Fruit fly (Drosophila melanogaster) whole organism, embryonic: ENCODE data around the gene CG16984.

Experiments used
- CG10366 ChIP-seq: fragments of 200-800 bp; sonication (Bioruptor generic); IDR thresholded peaks from 2 replicates; pipeline ENCODE4 v1.3.6; 2022; ENCODE audit warnings: missing biosample characterization, missing genetic modification characterization
- CG10431 ChIP-seq: fragments of 200-800 bp; sonication (Bioruptor generic); optimal IDR thresholded peaks from 3 replicates; lab custom pipeline; 2018; ENCODE audit warnings: missing biosample characterization, mild to moderate bottlenecking, missing genetic modification characterization
- CG11456 ChIP-seq: fragments of 200-800 bp; sonication (Bioruptor generic); IDR thresholded peaks from 3 replicates; pipeline ENCODE4 v1.3.6; 2022; ENCODE audit warnings: missing biosample characterization, missing genetic modification characterization
- CG11504 ChIP-seq: fragments of 200-800 bp; sonication (Bioruptor generic); optimal IDR thresholded peaks from 3 replicates; lab custom pipeline; 2019; ENCODE audit warnings: missing biosample characterization, mild to moderate bottlenecking, missing genetic modification characterization, moderate library complexity
- CG12219 ChIP-seq: fragments of 200-800 bp; sonication (Bioruptor generic); optimal IDR thresholded peaks from 3 replicates; lab custom pipeline; 2018; ENCODE audit warnings: missing biosample characterization, mild to moderate bottlenecking, missing genetic modification characterization
- CG13775 ChIP-seq: fragments of 200-800 bp; sonication (Bioruptor generic); optimal IDR thresholded peaks from 3 replicates; lab custom pipeline; 2017; ENCODE audit warnings: missing biosample characterization, mild to moderate bottlenecking, missing genetic modification characterization
- CG14441 ChIP-seq: fragments of 200-800 bp; sonication (Bioruptor generic); IDR thresholded peaks from 2 replicates; pipeline ENCODE4 v1.3.6; 2022; ENCODE audit warnings: missing biosample characterization, missing genetic modification characterization
- CG16813 ChIP-seq: fragments of 200-800 bp; sonication (Bioruptor generic); IDR thresholded peaks from 3 replicates; pipeline ENCODE4 v1.3.6; 2022; ENCODE audit warnings: missing biosample characterization, missing genetic modification characterization; ENCODE audit not compliant: partially characterized antibody
- CG17829 ChIP-seq: fragments of 200-800 bp; optimal IDR thresholded peaks from 2 replicates; lab custom pipeline; 2019; ENCODE audit warnings: missing biosample characterization, mild to moderate bottlenecking, missing genetic modification characterization, moderate library complexity
- CG30020 ChIP-seq: fragments of 200-800 bp; optimal IDR thresholded peaks from 2 replicates; lab custom pipeline; 2019; ENCODE audit warnings: missing biosample characterization, mild to moderate bottlenecking, missing genetic modification characterization, moderate library complexity
- CG3281 ChIP-seq: fragments of 200-800 bp; sonication (Bioruptor generic); optimal IDR thresholded peaks from 3 replicates; lab custom pipeline; 2017; ENCODE audit warnings: missing biosample characterization, mild to moderate bottlenecking, missing genetic modification characterization
- CG4854 ChIP-seq: fragments of 200-800 bp; sonication (Bioruptor generic); optimal IDR thresholded peaks from 2 replicates; lab custom pipeline; 2016; ENCODE audit warnings: missing biosample characterization, missing genetic modification characterization, inconsistent platforms
- CG5245 ChIP-seq: fragments of 200-800 bp; sonication (Bioruptor generic); optimal IDR thresholded peaks from 3 replicates; lab custom pipeline; 2016; ENCODE audit warnings: missing biosample characterization, missing genetic modification characterization
- CG5953 ChIP-seq: fragments of 200-800 bp; sonication (Bioruptor generic); IDR thresholded peaks from 2 replicates; pipeline ENCODE4 v1.3.6; 2022; ENCODE audit warnings: missing biosample characterization, missing genetic modification characterization
- CG6791 ChIP-seq: fragments of 200-800 bp; sonication (Bioruptor generic); IDR thresholded peaks from 3 replicates; pipeline ENCODE4 v1.3.6; 2022; ENCODE audit warnings: missing biosample characterization, missing genetic modification characterization; ENCODE audit not compliant: partially characterized antibody
- CG8924 ChIP-seq: fragments of 200-800 bp; optimal IDR thresholded peaks from 3 replicates; lab custom pipeline; 2019; ENCODE audit warnings: missing biosample characterization, mild to moderate bottlenecking, missing genetic modification characterization, moderate library complexity
- CG9437 ChIP-seq: fragments of 200-800 bp; sonication (Bioruptor generic); optimal IDR thresholded peaks from 2 replicates; lab custom pipeline; 2018; ENCODE audit warnings: missing biosample characterization, mild to moderate bottlenecking, missing genetic modification characterization
- CkIIα-i1 ChIP-seq: fragments of 200-800 bp; sonication (Bioruptor generic); IDR thresholded peaks from 2 replicates; pipeline ENCODE4 v1.3.6; 2022; ENCODE audit warnings: missing biosample characterization, missing genetic modification characterization
- CrebB ChIP-seq: fragments of 200-800 bp; sonication (Bioruptor generic); optimal IDR thresholded peaks from 3 replicates; lab custom pipeline; 2018; ENCODE audit warnings: missing biosample characterization, mild to moderate bottlenecking, missing genetic modification characterization
- Doc2 ChIP-seq: fragments of 200-800 bp; sonication (Bioruptor generic); IDR thresholded peaks from 2 replicates; pipeline ENCODE4 v1.3.6; 2022; ENCODE audit warnings: missing biosample characterization, missing genetic modification characterization
- Fer1 ChIP-seq: fragments of 200-800 bp; sonication (Bioruptor generic); optimal IDR thresholded peaks from 2 replicates; lab custom pipeline; 2017; ENCODE audit warnings: missing biosample characterization, mild to moderate bottlenecking, missing genetic modification characterization
- Gsc ChIP-seq: fragments of 200-800 bp; sonication (Bioruptor generic); IDR thresholded peaks from 2 replicates; pipeline ENCODE4 v1.3.6; 2022; ENCODE audit warnings: missing biosample characterization, missing genetic modification characterization
- Gug ChIP-seq: fragments of 200-800 bp; sonication (Bioruptor generic); IDR thresholded peaks from 4 replicates; pipeline ENCODE4 v1.3.6; 2022; ENCODE audit warnings: missing biosample characterization, missing genetic modification characterization
- HLH3B ChIP-seq: fragments of 200-800 bp; sonication (Bioruptor generic); IDR thresholded peaks from 2 replicates; pipeline ENCODE4 v1.3.6; 2022; ENCODE audit warnings: missing biosample characterization, missing genetic modification characterization
- HmgZ ChIP-seq: fragments of 200-800 bp; sonication (Bioruptor generic); optimal IDR thresholded peaks from 2 replicates; lab custom pipeline; 2018; ENCODE audit warnings: missing biosample characterization, mild to moderate bottlenecking, missing genetic modification characterization
- Jarid2 ChIP-seq: fragments of 200-800 bp; sonication (Bioruptor generic); optimal IDR thresholded peaks from 3 replicates; lab custom pipeline; 2017; ENCODE audit warnings: mild to moderate bottlenecking, missing biosample characterization, missing genetic modification reagents, missing genetic modification characterization
- MBD-R2 ChIP-seq: fragments of 200-800 bp; sonication (Bioruptor generic); IDR thresholded peaks from 2 replicates; pipeline ENCODE4 v1.3.6; 2022; ENCODE audit warnings: missing biosample characterization, missing genetic modification characterization
- Nf-YC ChIP-seq: fragments of 200-800 bp; optimal IDR thresholded peaks from 3 replicates; lab custom pipeline; 2019; ENCODE audit warnings: missing biosample characterization, mild to moderate bottlenecking, missing genetic modification characterization, moderate library complexity
- Opbp ChIP-seq: fragments of 200-800 bp; sonication (Bioruptor generic); IDR thresholded peaks from 3 replicates; pipeline ENCODE4 v1.3.6; 2022; ENCODE audit warnings: missing biosample characterization, missing genetic modification characterization; ENCODE audit not compliant: partially characterized antibody
- Sry-δ ChIP-seq: fragments of 200-800 bp; sonication (Bioruptor generic); optimal IDR thresholded peaks from 2 replicates; lab custom pipeline; 2016; ENCODE audit warnings: missing biosample characterization, missing genetic modification characterization
- ato ChIP-seq: fragments of 200-800 bp; sonication (Bioruptor generic); IDR thresholded peaks from 2 replicates; pipeline ENCODE4 v1.3.6; 2022; ENCODE audit warnings: missing biosample characterization, missing genetic modification characterization; ENCODE audit not compliant: partially characterized antibody
- bowl ChIP-seq: fragments of 200-800 bp; sonication (Bioruptor generic); IDR thresholded peaks from 2 replicates; pipeline ENCODE4 v1.3.6; 2022; ENCODE audit warnings: missing biosample characterization, missing genetic modification characterization
- cas ChIP-seq: fragments of 200-800 bp; sonication (Bioruptor generic); IDR thresholded peaks from 2 replicates; pipeline ENCODE4 v1.3.6; 2022; ENCODE audit warnings: missing biosample characterization, missing genetic modification characterization
- chinmo ChIP-seq: fragments of 200-800 bp; sonication (Bioruptor generic); IDR thresholded peaks from 4 replicates; pipeline ENCODE4 v1.3.6; 2022; ENCODE audit warnings: missing biosample characterization, missing genetic modification characterization; ENCODE audit not compliant: partially characterized antibody
- dmrt99B ChIP-seq: fragments of 200-800 bp; sonication (Bioruptor generic); optimal IDR thresholded peaks from 2 replicates; lab custom pipeline; 2018; ENCODE audit warnings: missing biosample characterization, mild to moderate bottlenecking, missing genetic modification characterization, moderate library complexity
- ems ChIP-seq: fragments of 200-800 bp; sonication (Bioruptor generic); optimal IDR thresholded peaks from 3 replicates; lab custom pipeline; 2016; ENCODE audit warnings: missing biosample characterization, missing genetic modification characterization
- exex ChIP-seq: fragments of 200-800 bp; sonication (Bioruptor generic); optimal IDR thresholded peaks from 4 replicates; lab custom pipeline; 2018; ENCODE audit warnings: missing biosample characterization, mild to moderate bottlenecking, missing genetic modification characterization, moderate library complexity
- ftz-f1 ChIP-seq: fragments of 200-800 bp; sonication (Bioruptor generic); optimal IDR thresholded peaks from 2 replicates; lab custom pipeline; 2016; ENCODE audit warnings: missing biosample characterization, missing genetic modification characterization
- gcm ChIP-seq: fragments of 200-800 bp; sonication (Bioruptor generic); optimal IDR thresholded peaks from 2 replicates; lab custom pipeline; 2019; ENCODE audit warnings: missing biosample characterization, mild to moderate bottlenecking, missing genetic modification characterization, moderate library complexity
- gcm2 ChIP-seq: fragments of 200-800 bp; sonication (Bioruptor generic); optimal IDR thresholded peaks from 2 replicates; lab custom pipeline; 2016; ENCODE audit warnings: missing biosample characterization, missing genetic modification characterization
- hb ChIP-seq: fragments of 200-800 bp; sonication (Bioruptor generic); IDR thresholded peaks from 3 replicates; pipeline ENCODE4 v1.3.6; 2022; ENCODE audit warnings: missing biosample characterization, missing genetic modification characterization; ENCODE audit not compliant: partially characterized antibody
- lilli ChIP-seq: fragments of 200-800 bp; sonication (Bioruptor generic); optimal IDR thresholded peaks from 3 replicates; lab custom pipeline; 2016; ENCODE audit warnings: missing biosample characterization, missing genetic modification characterization
- lov ChIP-seq, 2 experiments: fragments of 200-800 bp in 1 of 2; fragments of >200 bp in 1 of 2; sonication (Bioruptor generic) in 1 of 2; IDR thresholded peaks in 1 of 2; optimal IDR thresholded peaks in 1 of 2; 2 replicates in 1 of 2; 3 replicates in 1 of 2; pipeline versions ENCODE4 v1.3.6 to Lab custom; 2017 to 2022; ENCODE audit warnings: missing biosample characterization in 1 of 2, missing genetic modification characterization in 1 of 2
- peb ChIP-seq: fragments of 200-800 bp; sonication (Bioruptor generic); IDR thresholded peaks from 2 replicates; pipeline ENCODE4 v1.3.6; 2022; ENCODE audit warnings: missing biosample characterization, missing genetic modification characterization
- pnt ChIP-seq: fragments of 200-800 bp; sonication (Bioruptor generic); optimal IDR thresholded peaks from 3 replicates; lab custom pipeline; 2016; ENCODE audit warnings: missing biosample characterization, missing genetic modification characterization
- pzg ChIP-seq: fragments of 200-800 bp; sonication (Bioruptor generic); optimal IDR thresholded peaks from 3 replicates; lab custom pipeline; 2018; ENCODE audit warnings: missing biosample characterization, mild to moderate bottlenecking, missing genetic modification characterization, moderate library complexity
- row ChIP-seq: fragments of 200-800 bp; sonication (Bioruptor generic); IDR thresholded peaks from 3 replicates; pipeline ENCODE4 v1.3.6; 2022; ENCODE audit warnings: missing biosample characterization, missing genetic modification characterization
- so ChIP-seq: fragments of 200-800 bp; sonication (Bioruptor generic); IDR thresholded peaks from 3 replicates; pipeline ENCODE4 v1.3.6; 2022; ENCODE audit warnings: missing biosample characterization, missing genetic modification characterization
- tap ChIP-seq: fragments of 200-800 bp; optimal IDR thresholded peaks from 3 replicates; lab custom pipeline; 2019; ENCODE audit warnings: missing biosample characterization, mild to moderate bottlenecking, missing genetic modification characterization, moderate library complexity
- vnd ChIP-seq: fragments of 200-800 bp; sonication (Bioruptor generic); IDR thresholded peaks from 3 replicates; pipeline ENCODE4 v1.3.6; 2022; ENCODE audit warnings: missing biosample characterization, missing genetic modification characterization; ENCODE audit not compliant: partially characterized antibody
- wek ChIP-seq: fragments of 200-800 bp; sonication (Bioruptor generic); optimal IDR thresholded peaks from 3 replicates; lab custom pipeline; 2018; ENCODE audit warnings: missing biosample characterization, mild to moderate bottlenecking, missing genetic modification characterization, moderate library complexity
- zen2 ChIP-seq: fragments of 200-800 bp; sonication (Bioruptor generic); IDR thresholded peaks from 3 replicates; pipeline ENCODE4 v1.3.6; 2022; ENCODE audit warnings: missing biosample characterization, missing genetic modification characterization; ENCODE audit not compliant: partially characterized antibody

CG16984 gene

DNA sequence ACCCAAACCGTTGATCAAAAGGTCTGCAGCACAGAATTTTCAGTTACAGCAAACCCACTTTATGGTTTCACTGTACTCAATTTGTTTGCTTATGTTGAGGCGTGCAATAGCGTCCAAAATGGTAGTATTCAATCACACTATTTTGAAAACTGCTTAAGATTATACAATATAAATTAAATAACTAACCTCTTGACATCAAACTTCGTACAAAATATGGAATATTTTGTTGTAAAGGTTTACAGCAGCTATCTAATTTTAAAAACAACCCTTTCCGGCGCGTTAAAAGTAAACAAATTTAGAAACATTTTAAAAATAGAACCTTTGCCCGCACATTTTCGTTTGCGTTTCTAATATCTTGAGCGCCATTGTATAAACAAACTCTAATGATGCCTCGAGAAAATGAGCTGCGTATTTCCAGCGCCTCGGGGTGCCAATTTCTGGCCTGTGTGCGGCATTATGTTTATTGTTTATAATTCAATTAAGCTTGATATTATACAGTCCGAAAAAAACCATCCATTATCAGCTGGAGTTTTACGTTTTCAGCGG is 4.7 kb upstream of the CG16984 start (continued):
- TF ChIP-seq bowl (no peak), Doc2 (GFP tag; lab: Robert Waterston, UW) (no peak), pzg (no peak), Sry-δ (GFP tag; lab: Kevin White, UChicago) (no peak), CG3281 (no peak), exex (tag; lab: Kevin White, UChicago) (no peak), CG13775 (no peak), Fer1 (no peak), Nf-YC (tag; lab: Kevin White, UChicago) (peak; percentile 5), HLH3B (no peak), Gug (GFP tag; lab: Robert Waterston, UW) (no peak), MBD-R2 (no peak), ftz-f1 (GFP tag; lab: Kevin White, UChicago) (no peak), CG5953 (GFP tag; lab: Robert Waterston, UW) (no peak), CG30020 (tag; lab: Kevin White, UChicago) (no peak), Gsc (GFP tag; lab: Robert Waterston, UW) (no peak), pnt (GFP tag; lab: Kevin White, UChicago) (no peak), lilli (GFP tag; lab: Kevin White, UChicago) (no peak), ato (no peak), hb (GFP tag; lab: Robert Waterston, UW) (no peak), dmrt99B (no peak), CG17829 (peak; percentile 33), peb (GFP tag; lab: Robert Waterston, UW) (no peak), tap (no peak), CG10431 (GFP tag; lab: Kevin White, UChicago) (no peak), chinmo (GFP tag; lab: Robert Waterston, UW) (no peak), CG16813 (GFP tag; lab: Robert Waterston, UW) (no peak), CG4854 (no peak), wek (no peak), cas (GFP tag; lab: Robert Waterston, UW) (no peak), CG8924 (tag; lab: Kevin White, UChicago) (peak; percentile 34), lov (optimal IDR thresholded peaks at IDR 0.05; lab: Kevin White, UChicago) (no peak), lov (GFP tag; IDR thresholded peaks at IDR 0.05; lab: Robert Waterston, UW) (no peak), Opbp (GFP tag; lab: Robert Waterston, UW) (no peak), ems (no peak), so (no peak), CkIIα-i1 (GFP tag; lab: Robert Waterston, UW) (no peak), CG6791 (GFP tag; lab: Robert Waterston, UW) (no peak), CG14441 (GFP tag; lab: Robert Waterston, UW) (no peak), HmgZ (tag; lab: Kevin White, UChicago) (no peak), CG5245 (peak; percentile 1), CG11504 (tag; lab: Kevin White, UChicago) (peak; percentile 19)

DNA sequence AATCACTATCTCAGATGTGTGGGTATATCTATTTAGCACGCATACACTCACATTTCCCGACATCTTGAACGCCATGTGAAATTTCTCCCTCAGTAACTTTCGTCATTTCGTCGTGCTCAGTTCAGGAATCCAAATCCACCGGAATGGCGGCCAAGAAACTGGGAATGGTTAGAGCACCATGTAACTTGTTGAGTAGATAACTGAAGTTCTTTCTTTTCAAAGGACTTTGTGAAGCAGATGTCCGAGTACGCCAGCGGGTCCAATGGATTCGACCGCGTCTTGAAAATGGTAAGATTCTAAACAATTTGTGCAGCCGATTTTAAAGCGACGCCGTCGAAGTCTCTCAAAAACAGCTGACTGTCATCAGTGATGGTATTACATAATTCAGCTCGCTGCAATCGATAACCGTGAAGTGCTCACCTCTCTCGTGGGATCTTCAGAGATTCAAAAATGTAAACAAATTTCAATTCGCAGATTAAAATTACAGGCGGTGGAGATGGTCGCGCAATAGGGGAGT is 3.7 kb downstream of the CG16984 start, which contains the start of the genes CG16985 and CG12182:
Gene CG16985, plus strand, starts transcription at position 84 of the 517 bp plus-strand sequence.
Gene CG12182, minus strand, starts transcription at position 366 of the 517 bp plus-strand sequence.
- TF ChIP-seq CG9437 (no peak), CrebB (no peak), Jarid2 (GFP tag; lab: Kevin White, UChicago) (peak; percentile 8), CG10366 (no peak), MBD-R2 (peak; percentile 77), row (GFP tag; lab: Robert Waterston, UW) (peak; percentile 47; the same call in 2 of the 3 replicates), CG11456 (GFP tag; lab: Robert Waterston, UW) (no peak), zen2 (GFP tag; lab: Robert Waterston, UW) (no peak), CG12219 (GFP tag; lab: Kevin White, UChicago) (no peak), vnd (0 out of 3 replicates have a peak, but pooled peaks have one; percentile 20), ftz-f1 (GFP tag; lab: Kevin White, UChicago) (no peak), gcm (no peak), gcm2 (GFP tag; lab: Kevin White, UChicago) (no peak)
